Fruit fly (Drosophila melanogaster) whole organism, larva: ENCODE measurements around the gene APP-BP1.
A peak's percentile ranks its signal among the peaks of the same experiment; 100 is the strongest.
"Not testable (repeated sequence)": the region's sequence is repeated elsewhere in the genome, so short reads cannot be mapped to it uniquely, and the experiment has no call there.

Experiments used
- noc ChIP-seq: fragments of 200-800 bp; sonication (Bioruptor generic); optimal IDR thresholded peaks from 3 replicates; lab custom pipeline; 2019; ENCODE audit warnings: missing biosample characterization, mild to moderate bottlenecking, missing genetic modification characterization, moderate library complexity

Gene APP-BP1

dm6 chr3L:11113198-11114197 is 15.3 kb downstream of the APP-BP1 start, which contains the start of gene Sod1:
TSS of gene Sod1 (minus strand) at chr3L:11113740.
- peak; percentile 44 for TF ChIP-seq noc (tag; lab: Kevin White, UChicago)

DNA sequence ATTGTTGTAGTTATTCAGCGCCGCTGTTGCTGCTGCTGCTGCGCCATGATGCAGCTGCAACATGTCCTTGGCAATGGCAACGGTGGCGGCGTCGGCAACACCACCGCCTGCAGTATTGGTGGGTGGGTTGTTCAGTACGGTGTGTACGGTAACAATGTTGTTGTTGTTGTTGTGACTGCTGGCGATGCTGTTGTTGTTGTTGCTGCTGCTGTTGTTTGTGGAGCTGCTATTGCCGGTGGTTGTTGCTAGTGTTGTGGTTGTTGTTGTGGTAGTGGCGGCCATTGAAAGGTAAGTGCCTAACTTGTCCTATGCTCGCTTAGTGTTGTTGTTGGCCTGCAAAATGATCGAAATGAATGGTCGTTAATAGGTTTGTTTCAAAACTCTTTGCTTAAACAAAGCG is 19.5 kb downstream of the APP-BP1 start:
- TF ChIP-seq noc (tag; lab: Kevin White, UChicago): no peak

- TF ChIP-seq noc (tag; lab: Kevin White, UChicago): peak; percentile 38
Measured at dm6 chr3L:11118627-11119395, 20.6 kb downstream of the APP-BP1 start.

dm6 chr3L:11119396-11119900 is 21.2 kb downstream of the APP-BP1 start:
- TF ChIP-seq noc (tag; lab: Kevin White, UChicago): no peak

DNA sequence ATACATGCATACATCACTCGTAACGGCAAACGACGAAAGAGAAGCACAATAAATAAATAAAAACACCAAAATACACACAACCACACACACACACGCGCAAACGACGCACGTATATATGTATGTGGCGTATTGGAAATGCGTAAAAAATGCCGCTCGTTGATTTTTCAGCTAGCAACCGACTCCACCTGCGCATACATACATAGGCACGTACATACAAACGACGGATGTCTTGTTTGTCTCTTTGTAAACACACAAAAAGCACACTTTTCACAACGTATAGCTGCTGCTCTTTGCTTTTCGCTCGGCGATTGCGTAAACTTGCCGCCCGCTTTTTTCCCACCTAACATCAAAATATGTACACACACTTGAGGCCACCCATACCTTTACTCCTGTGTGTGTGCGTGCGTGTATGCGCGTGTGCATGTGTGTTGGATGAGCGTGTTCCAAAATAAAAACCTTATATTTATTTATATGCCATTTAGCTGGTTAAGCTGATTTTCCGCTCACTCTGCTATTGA is 21.7 kb downstream of the APP-BP1 start:
- TF ChIP-seq noc (tag; lab: Kevin White, UChicago): peak; percentile 8

DNA sequence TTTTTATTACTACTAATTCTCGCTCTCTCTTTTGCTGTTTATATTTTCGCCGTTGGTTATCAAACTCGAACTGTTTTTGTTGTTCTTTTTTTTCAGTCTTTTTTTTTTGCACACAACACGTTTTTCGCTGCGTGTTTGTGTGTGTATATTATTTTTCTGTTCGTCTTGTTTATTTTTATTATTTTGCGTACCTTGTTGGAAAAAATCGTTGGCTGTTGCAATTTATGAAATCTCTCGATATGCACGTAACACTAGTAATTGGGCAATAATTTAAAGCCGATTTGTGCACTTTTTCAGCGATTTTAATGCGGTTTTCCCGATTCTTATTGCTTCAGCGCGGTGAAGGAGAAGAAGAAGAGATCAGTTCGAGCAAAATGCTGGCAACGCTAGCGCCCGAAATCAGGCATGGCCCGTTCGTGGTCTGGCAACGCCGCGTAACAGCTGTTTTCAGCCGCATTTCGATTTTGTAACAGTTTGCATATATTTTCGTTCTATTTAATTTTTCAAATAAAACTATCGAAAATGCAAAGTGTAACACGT is 22.3 kb downstream of the APP-BP1 start, which contains the start of the genes FoxK and mRpL2:
FoxK (minus strand) TSS at position 365 of the 540 bp plus-strand sequence.
mRpL2 (plus strand) TSS at position 429 of the 540 bp plus-strand sequence.
- peak; percentile 13 for TF ChIP-seq noc (tag; lab: Kevin White, UChicago)

dm6 chr3L:11123088-11123487 is 24.9 kb downstream of the APP-BP1 start, which contains the start of the genes Ufd1 and NaPi-III:
TSS of gene Ufd1 (minus strand) at chr3L:11123216.
TSS of gene NaPi-III (plus strand) at chr3L:11123348.
- TF ChIP-seq noc (tag; lab: Kevin White, UChicago): peak; percentile 22

DNA sequence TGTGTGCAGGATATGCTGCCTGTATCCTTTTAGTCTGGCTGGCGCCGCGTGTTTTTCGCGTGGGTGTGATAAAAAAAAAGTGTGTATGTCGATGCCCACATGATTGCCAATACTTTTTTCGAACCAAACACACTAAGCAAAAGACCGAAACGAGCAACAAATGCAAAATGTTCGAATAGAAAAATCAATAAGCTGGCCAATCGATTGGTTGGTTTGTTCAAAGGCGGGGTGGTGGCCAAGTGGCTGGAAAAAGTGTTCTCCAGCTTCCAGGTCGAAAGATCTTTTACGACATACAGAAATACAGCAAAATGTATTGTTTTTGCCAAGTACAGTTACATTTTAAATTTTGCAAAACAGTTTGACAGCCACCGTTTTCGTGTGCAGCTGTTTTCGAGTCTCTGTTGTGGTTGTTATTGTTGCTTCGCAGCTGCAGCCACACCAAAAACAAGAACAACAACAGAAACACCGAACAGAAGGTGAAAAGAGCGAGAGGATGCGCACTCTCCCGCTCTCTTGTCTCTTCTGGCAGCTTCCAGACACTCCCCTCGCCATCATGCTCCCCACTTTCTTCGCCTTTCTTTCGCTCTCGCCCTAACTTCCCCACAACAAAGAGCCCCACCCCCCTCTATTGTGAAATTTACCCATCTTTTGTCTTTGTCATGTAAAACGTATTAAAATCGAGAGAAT is 25.5 kb downstream of the APP-BP1 start:
- TF ChIP-seq noc (tag; lab: Kevin White, UChicago): no peak

DNA sequence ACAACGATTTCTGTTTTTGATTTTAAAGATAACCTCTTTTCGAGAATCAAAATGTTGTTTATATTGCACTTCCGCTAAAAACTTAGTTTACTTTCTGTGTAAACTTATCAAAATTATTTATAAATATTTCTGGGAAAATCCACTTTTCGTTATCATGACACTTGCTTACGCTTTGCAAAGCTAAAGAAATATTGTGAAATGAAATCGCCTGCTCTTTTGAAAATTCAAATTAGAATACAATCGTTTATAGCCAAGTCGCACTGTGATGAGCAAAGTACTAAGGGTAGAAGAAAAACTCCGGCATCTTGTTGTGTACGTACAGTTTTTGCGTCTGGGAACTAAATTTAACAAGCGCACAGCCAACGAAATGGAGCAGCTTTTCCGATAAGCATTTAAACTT is 26.2 kb downstream of the APP-BP1 start:
- TF ChIP-seq noc (tag; lab: Kevin White, UChicago): no peak

dm6 chr3L:11124841-11125240 is 26.6 kb downstream of the APP-BP1 start:
- no peak for TF ChIP-seq noc (tag; lab: Kevin White, UChicago)

- TF ChIP-seq noc (tag; lab: Kevin White, UChicago): peak; percentile 49
Measured at dm6 chr3L:11125636-11126532, 27.7 kb downstream of the APP-BP1 start.

DNA sequence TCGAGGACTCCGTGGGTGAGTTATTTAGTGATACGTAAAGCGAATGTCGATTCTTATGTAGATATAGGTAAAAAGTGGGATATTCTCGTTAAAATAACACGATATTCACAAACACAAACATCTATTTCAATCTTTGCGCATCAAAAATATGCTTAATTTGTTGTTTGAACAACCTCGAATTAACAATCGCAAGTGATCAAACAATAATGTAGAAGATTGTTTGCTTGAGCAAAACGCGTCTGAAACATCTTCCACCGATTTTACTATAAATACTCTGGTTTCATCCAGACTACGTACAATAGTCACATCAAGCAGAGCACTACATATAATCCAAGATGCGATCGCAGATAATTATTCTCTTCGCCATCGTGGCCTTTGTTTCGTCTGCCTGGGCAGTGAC is 32.3 kb downstream of the APP-BP1 start, which contains the start of gene nol:
nol (plus strand) TSS at position 301 of the 400 bp plus-strand sequence.
- TF ChIP-seq noc (tag; lab: Kevin White, UChicago): no peak

dm6 chr3L:11132055-11132454 is 33.8 kb downstream of the APP-BP1 start, which contains the start of gene CG32074:
TSS of gene CG32074 (minus strand) at chr3L:11132322.
- TF ChIP-seq noc (tag; lab: Kevin White, UChicago): not testable (repeated sequence)
